Fruit fly (Drosophila melanogaster) whole organism: ENCODE results near the gene CG18622.
A peak's percentile ranks its signal among the peaks of the same experiment; 100 is the strongest.
"Not testable (repeated sequence)": the region's sequence is repeated elsewhere in the genome, so short reads cannot be mapped to it uniquely, and the experiment has no call there.

ENCODE experiments used
- CG8478 ChIP-seq: fragments of >200 bp; optimal IDR thresholded peaks from 2 replicates; lab custom pipeline; 2018; ENCODE audit warnings: inconsistent platforms
- Dll ChIP-seq: fragments of >200 bp; optimal IDR thresholded peaks from 2 replicates; lab custom pipeline; 2017
- EcR ChIP-seq, 2 experiments: fragments of >200 bp; optimal IDR thresholded peaks; 2 replicates each; lab custom pipeline; 2017; ENCODE audit warnings: missing biosample characterization in 2 of 2, missing genetic modification characterization in 2 of 2, missing genetic modification reagents in 2 of 2
- pan ChIP-seq: fragments of >200 bp; optimal IDR thresholded peaks from 2 replicates; lab custom pipeline; 2017
- psq ChIP-seq: fragments of >200 bp; optimal IDR thresholded peaks from 2 replicates; lab custom pipeline; 2017
- usp ChIP-seq: fragments of >200 bp; optimal IDR thresholded peaks from 2 replicates; lab custom pipeline; 2017; ENCODE audit warnings: missing biosample characterization, missing genetic modification characterization, mixed read lengths

Gene CG18622

dm6 chr3R:17007336-17007735 is 19.8 kb upstream of the CG18622 start:
- no peak for TF ChIP-seq psq (lab: Kevin White, UChicago)
- no peak for TF ChIP-seq Dll (lab: Kevin White, UChicago)
- no peak for TF ChIP-seq pan (lab: Kevin White, UChicago)
- no peak for TF ChIP-seq usp (GFP tag; lab: Kevin White, UChicago)
- no peak for TF ChIP-seq CG8478 (lab: Kevin White, UChicago)
- TF ChIP-seq EcR (GFP tag; optimal IDR thresholded peaks at IDR 0.05; lab: Kevin White, UChicago) = no peak

- TF ChIP-seq Dll (lab: Kevin White, UChicago) = no peak
- TF ChIP-seq psq (lab: Kevin White, UChicago) = no peak
- no peak for TF ChIP-seq CG8478 (lab: Kevin White, UChicago)
- TF ChIP-seq usp (GFP tag; lab: Kevin White, UChicago) = no peak
Observed at dm6 chr3R:17003468-17003867, 15.9 kb upstream of the CG18622 start.

- TF ChIP-seq usp (GFP tag; lab: Kevin White, UChicago) (no peak), CG8478 (lab: Kevin White, UChicago) (no peak), Dll (lab: Kevin White, UChicago) (no peak), EcR (GFP tag; optimal IDR thresholded peaks at IDR 0.05; lab: Kevin White, UChicago) (no peak), pan (lab: Kevin White, UChicago) (no peak), psq (lab: Kevin White, UChicago) (no peak)
Observed at dm6 chr3R:17002218-17003110, 14.9 kb upstream of the CG18622 start, which contains the start of the genes Sf3a1 and Irc. Gene Sf3a1, minus strand, starts transcription at chr3R:17002355. Gene Irc, plus strand, starts transcription at chr3R:17002875.

dm6 chr3R:16996059-16996959 is 8.8 kb upstream of the CG18622 start, which contains the start of the genes EMC2A and CG3534:
Gene EMC2A, minus strand, starts transcription at chr3R:16996071.
Gene CG3534, plus strand, starts transcription at chr3R:16996446.
- TF ChIP-seq usp (GFP tag; lab: Kevin White, UChicago) (no peak), pan (lab: Kevin White, UChicago) (no peak), EcR (GFP tag; optimal IDR thresholded peaks at IDR 0.05; lab: Kevin White, UChicago) (no peak), psq (lab: Kevin White, UChicago) (no peak), CG8478 (lab: Kevin White, UChicago) (no peak)

- not testable (repeated sequence) for TF ChIP-seq usp (GFP tag; lab: Kevin White, UChicago); pan (lab: Kevin White, UChicago); CG8478 (lab: Kevin White, UChicago)
Observed at dm6 chr3R:16992716-16993115, 5.2 kb upstream of the CG18622 start, which contains the start of gene CG31274. Gene CG31274, plus strand, starts transcription at chr3R:16993016.

- TF ChIP-seq usp (GFP tag; lab: Kevin White, UChicago) (no peak), CG8478 (lab: Kevin White, UChicago) (no peak), EcR (GFP tag; optimal IDR thresholded peaks at IDR 0.05; lab: Kevin White, UChicago) (no peak), Dll (lab: Kevin White, UChicago) (no peak), psq (lab: Kevin White, UChicago) (no peak), pan (lab: Kevin White, UChicago) (no peak)
Observed at dm6 chr3R:16991781-16992180, 4.2 kb upstream of the CG18622 start, which contains the start of gene EMC2B. Gene EMC2B, minus strand, starts transcription at chr3R:16991878.

- TF ChIP-seq pan (lab: Kevin White, UChicago); psq (lab: Kevin White, UChicago); EcR (GFP tag; optimal IDR thresholded peaks at IDR 0.05; lab: Kevin White, UChicago): not testable (repeated sequence)
Observed at dm6 chr3R:16988514-16988913, 982 bp upstream of the CG18622 start, which contains the start of gene MESK4. Gene MESK4, plus strand, starts transcription at chr3R:16988814.

dm6 chr3R:16987924-16988298 is 379 bp upstream of the CG18622 start:
- TF ChIP-seq Dll (lab: Kevin White, UChicago) (no peak), EcR (GFP tag; optimal IDR thresholded peaks at IDR 0.05; lab: Kevin White, UChicago) (no peak), usp (GFP tag; lab: Kevin White, UChicago) (no peak), psq (lab: Kevin White, UChicago) (no peak)

- TF ChIP-seq usp (GFP tag; lab: Kevin White, UChicago) (no peak), EcR (GFP tag; optimal IDR thresholded peaks at IDR 0.05; lab: Kevin White, UChicago) (peak in 1 of 2 experiments; percentile 28)
Observed at dm6 chr3R:16986181-16987074, 1.1 kb downstream of the CG18622 start.

dm6 chr3R:16985547-16985946 is 2.0 kb downstream of the CG18622 start:
- TF ChIP-seq pan (lab: Kevin White, UChicago) = peak; percentile 84
- TF ChIP-seq Dll (lab: Kevin White, UChicago) = no peak
